Worm (Caenorhabditis elegans): Measurements from ENCODE around the gene C25A8.5.

ce11 chrIV:6954682-6955081 lies 44.6 kb upstream of the C25A8.5 start:
- TF ChIP-seq lin-13 (GFP tag; optimal IDR thresholded peaks at IDR 0.05) (no peak), egl-27 (tag; optimal IDR thresholded peaks at IDR 0.05) (no peak), ama-1 (optimal IDR thresholded peaks at IDR 0.05) (no peak), zag-1 (tag; optimal IDR thresholded peaks at IDR 0.05) (no peak), dmd-4 (tag; optimal IDR thresholded peaks at IDR 0.05) (no peak)

All from whole organism, L2 larva.